Worm (Caenorhabditis elegans) whole organism, early embryonic: Measurements from ENCODE around the gene F23B12.7.

Experiments used
- F13C5.2 ChIP-seq: sonication (generic microtip); optimal IDR thresholded peaks from 2 replicates; lab custom pipeline; 2017; ENCODE audit warnings: mild to moderate bottlenecking, missing genetic modification characterization, inconsistent platforms, missing compliant biosample characterization
- aly-1 ChIP-seq: sonication (generic microtip); optimal IDR thresholded peaks from 2 replicates; lab custom pipeline; 2016; ENCODE audit warnings: missing genetic modification characterization, missing compliant biosample characterization
- ama-1 ChIP-seq: fragments of 150-350 bp; optimal IDR thresholded peaks from 2 replicates; lab custom pipeline; 2014
- ceh-13 ChIP-seq: fragments of 200-800 bp; sonication (Bioruptor generic); optimal IDR thresholded peaks from 2 replicates; lab custom pipeline; 2018; ENCODE audit warnings: mild to moderate bottlenecking, missing genetic modification characterization, missing compliant biosample characterization
- ceh-36 ChIP-seq: sonication (generic microtip); optimal IDR thresholded peaks from 2 replicates; lab custom pipeline; 2016; ENCODE audit warnings: missing genetic modification characterization, inconsistent platforms, missing compliant biosample characterization
- flt-1 ChIP-seq: fragments of 200-800 bp; sonication (Bioruptor generic); IDR thresholded peaks from 2 replicates; pipeline ENCODE4 v1.3.6; 2022; ENCODE audit warnings: missing genetic modification characterization, missing compliant biosample characterization
- scrt-1 ChIP-seq: fragments of 200-800 bp; sonication (Bioruptor generic); IDR thresholded peaks from 2 replicates; pipeline ENCODE4 v1.3.6; 2022; ENCODE audit warnings: missing genetic modification characterization, missing compliant biosample characterization
- tbx-11 ChIP-seq: fragments of 200-800 bp; sonication (Bioruptor generic); IDR thresholded peaks from 2 replicates; pipeline ENCODE4 v1.3.6; 2022; ENCODE audit warnings: missing genetic modification characterization, missing compliant biosample characterization

ce11 chrV:14499074-14499864, 49.8 kb downstream of the F23B12.7 start:
- TF ChIP-seq scrt-1 (GFP tag; lab: Robert Waterston, UW) (no peak), aly-1 (no peak), ama-1 (lab: Kevin White, UChicago) (no peak), flt-1 (GFP tag; lab: Robert Waterston, UW) (no peak), F13C5.2 (tag; lab: Kevin White, UChicago) (no peak), ceh-36 (tag; lab: Kevin White, UChicago) (no peak), tbx-11 (GFP tag; lab: Robert Waterston, UW) (no peak), ceh-13 (no peak)
